Fruit fly (Drosophila melanogaster) whole organism, pupa: ENCODE measurements around the gene CG7715.

ENCODE experiments used
- CG10348 ChIP-seq: fragments of 200-800 bp; sonication (Bioruptor generic); IDR thresholded peaks from 2 replicates; pipeline ENCODE4 v1.3.6; 2022; ENCODE audit warnings: missing biosample characterization, missing genetic modification characterization
- CG12605 ChIP-seq: fragments of 200-800 bp; sonication (Bioruptor generic); IDR thresholded peaks from 2 replicates; pipeline ENCODE4 v1.3.6; 2022; ENCODE audit warnings: missing biosample characterization, missing genetic modification characterization
- CG13204 ChIP-seq: fragments of 200-800 bp; sonication (Bioruptor generic); optimal IDR thresholded peaks from 2 replicates; lab custom pipeline; 2018; ENCODE audit warnings: missing biosample characterization, mild to moderate bottlenecking, missing genetic modification characterization, moderate library complexity
- CG14655 ChIP-seq: fragments of 200-800 bp; sonication (Bioruptor generic); optimal IDR thresholded peaks from 3 replicates; lab custom pipeline; 2017; ENCODE audit warnings: mild to moderate bottlenecking, missing biosample characterization, missing genetic modification reagents, missing genetic modification characterization
- CG15710 ChIP-seq: fragments of 200-800 bp; sonication (Bioruptor generic); optimal IDR thresholded peaks from 2 replicates; lab custom pipeline; 2018; ENCODE audit warnings: missing biosample characterization, mild to moderate bottlenecking, missing genetic modification characterization, moderate library complexity
- CG17806 ChIP-seq: fragments of 200-800 bp; sonication (Bioruptor generic); optimal IDR thresholded peaks from 2 replicates; lab custom pipeline; 2018; ENCODE audit warnings: missing biosample characterization, mild to moderate bottlenecking, missing genetic modification characterization, moderate library complexity
- CG32121 ChIP-seq: fragments of 200-800 bp; sonication (Bioruptor generic); IDR thresholded peaks from 2 replicates; pipeline ENCODE4 v1.3.6; 2022; ENCODE audit warnings: missing biosample characterization, missing genetic modification characterization
- CG34367 ChIP-seq: fragments of 200-800 bp; sonication (Bioruptor generic); optimal IDR thresholded peaks from 2 replicates; lab custom pipeline; 2018; ENCODE audit warnings: missing biosample characterization, mild to moderate bottlenecking, missing genetic modification characterization
- CG4496 ChIP-seq: fragments of 200-800 bp; sonication (Bioruptor generic); IDR thresholded peaks from 3 replicates; pipeline ENCODE4 v1.3.6; 2022; ENCODE audit warnings: missing biosample characterization, missing genetic modification characterization
- CG8159 ChIP-seq: fragments of 200-800 bp; sonication (Bioruptor generic); optimal IDR thresholded peaks from 3 replicates; lab custom pipeline; 2018; ENCODE audit warnings: missing biosample characterization, mild to moderate bottlenecking, missing genetic modification characterization, moderate library complexity
- CG8301 ChIP-seq: fragments of 200-800 bp; sonication (Bioruptor generic); optimal IDR thresholded peaks from 2 replicates; lab custom pipeline; 2018; ENCODE audit warnings: missing biosample characterization, mild to moderate bottlenecking, missing genetic modification characterization
- CG9948 ChIP-seq: fragments of 200-800 bp; sonication (Bioruptor generic); optimal IDR thresholded peaks from 2 replicates; lab custom pipeline; 2018; ENCODE audit warnings: missing biosample characterization, mild to moderate bottlenecking, missing genetic modification characterization, moderate library complexity
- D1 ChIP-seq: fragments of 200-800 bp; sonication (Bioruptor generic); optimal IDR thresholded peaks from 2 replicates; lab custom pipeline; 2018; ENCODE audit warnings: missing biosample characterization, mild to moderate bottlenecking, missing genetic modification characterization, moderate library complexity
- EcR ChIP-seq: fragments of 200-800 bp; sonication (Bioruptor generic); optimal IDR thresholded peaks from 3 replicates; lab custom pipeline; 2019; ENCODE audit warnings: missing biosample characterization, missing genetic modification characterization, mild to moderate bottlenecking, moderate library complexity, missing genetic modification reagents
- Ets98B ChIP-seq: fragments of 200-800 bp; sonication (Bioruptor generic); IDR thresholded peaks from 2 replicates; pipeline ENCODE4 v1.3.6; 2022; ENCODE audit warnings: missing biosample characterization, missing genetic modification characterization
- Pif1A ChIP-seq: fragments of 200-800 bp; sonication (Bioruptor generic); optimal IDR thresholded peaks from 3 replicates; lab custom pipeline; 2016; ENCODE audit warnings: missing biosample characterization, missing genetic modification characterization
- Pif1B ChIP-seq: fragments of 200-800 bp; sonication (Bioruptor generic); optimal IDR thresholded peaks from 3 replicates; lab custom pipeline; 2016; ENCODE audit warnings: missing biosample characterization, missing genetic modification characterization
- Snoo ChIP-seq: fragments of 200-800 bp; sonication (Bioruptor generic); optimal IDR thresholded peaks from 3 replicates; lab custom pipeline; 2017; ENCODE audit warnings: missing biosample characterization, mild to moderate bottlenecking, missing genetic modification characterization, inconsistent platforms
- fd96Ca ChIP-seq: fragments of 200-800 bp; sonication (Bioruptor generic); IDR thresholded peaks from 3 replicates; pipeline ENCODE4 v1.3.6; 2022; ENCODE audit warnings: missing biosample characterization, missing genetic modification characterization
- gl ChIP-seq: fragments of 200-800 bp; sonication (Bioruptor generic); optimal IDR thresholded peaks from 2 replicates; lab custom pipeline; 2018; ENCODE audit warnings: missing biosample characterization, mild to moderate bottlenecking, missing genetic modification characterization
- rn ChIP-seq: fragments of 200-800 bp; sonication (Bioruptor generic); IDR thresholded peaks from 2 replicates; pipeline ENCODE4 v1.3.6; 2022; ENCODE audit warnings: missing biosample characterization, missing genetic modification characterization

Gene CG7715

dm6 chr3R:18743270-18743922, 15.1 kb upstream of the CG7715 start, which contains the start of gene Mekk1:
Gene Mekk1 (minus strand): TSS chr3R:18743594.
- TF ChIP-seq CG10348 (GFP tag; lab: Robert Waterston, UW) (no peak), Snoo (peak; percentile 38), Pif1B (peak; percentile 43), CG17806 (tag; lab: Kevin White, UChicago) (peak; percentile 9), CG32121 (GFP tag; lab: Robert Waterston, UW) (peak; percentile 11; the same call in 1 of the 2 replicates), CG8159 (tag; lab: Kevin White, UChicago) (peak; percentile 91), rn (GFP tag; lab: Robert Waterston, UW) (no peak), CG34367 (tag; lab: Kevin White, UChicago) (peak; percentile 26), CG12605 (peak; percentile 35; the same call in 1 of the 2 replicates), CG15710 (tag; lab: Kevin White, UChicago) (peak; percentile 45), CG8301 (tag; lab: Kevin White, UChicago) (no peak), gl (peak; percentile 64)

- TF ChIP-seq CG15710 (tag; lab: Kevin White, UChicago) (no peak), fd96Ca (GFP tag; lab: Robert Waterston, UW) (no peak), EcR (GFP tag; lab: Kevin White, UChicago) (no peak), CG34367 (tag; lab: Kevin White, UChicago) (no peak), Ets98B (GFP tag; lab: Robert Waterston, UW) (peak; percentile 44), CG9948 (no peak), Pif1B (peak; percentile 57), CG8301 (tag; lab: Kevin White, UChicago) (peak; percentile 56), D1 (tag; lab: Kevin White, UChicago) (peak; percentile 37), Pif1A (GFP tag; lab: Kevin White, UChicago) (peak; percentile 46), CG32121 (GFP tag; lab: Robert Waterston, UW) (peak; percentile 19; the same call in 1 of the 2 replicates), gl (no peak), CG14655 (GFP tag; lab: Kevin White, UChicago) (peak; percentile 71), Snoo (no peak), CG10348 (GFP tag; lab: Robert Waterston, UW) (no peak), CG8159 (tag; lab: Kevin White, UChicago) (no peak), CG13204 (GFP tag; lab: Kevin White, UChicago) (peak; percentile 62), CG17806 (tag; lab: Kevin White, UChicago) (peak; percentile 30), CG4496 (GFP tag; lab: Robert Waterston, UW) (peak; percentile 62; the same call in 2 of the 3 replicates), CG12605 (no peak), rn (GFP tag; lab: Robert Waterston, UW) (peak; percentile 34; the same call in 1 of the 2 replicates)
- TF ChIP-seq, all 21 proteins: peak for 11
These were observed 14.3 kb upstream of the CG7715 start for dm6 chr3R:18742358-18743269.

- no peak for TF ChIP-seq CG34367 (tag; lab: Kevin White, UChicago)
- no peak for TF ChIP-seq gl
- TF ChIP-seq CG17806 (tag; lab: Kevin White, UChicago), result no peak
- no peak for TF ChIP-seq CG12605
- no peak for TF ChIP-seq EcR (GFP tag; lab: Kevin White, UChicago)
- no peak for TF ChIP-seq rn (GFP tag; lab: Robert Waterston, UW)
- TF ChIP-seq fd96Ca (GFP tag; lab: Robert Waterston, UW), result no peak
- TF ChIP-seq CG8301 (tag; lab: Kevin White, UChicago), result no peak
- no peak for TF ChIP-seq CG8159 (tag; lab: Kevin White, UChicago)
- TF ChIP-seq CG13204 (GFP tag; lab: Kevin White, UChicago), result no peak
- TF ChIP-seq D1 (tag; lab: Kevin White, UChicago), result no peak
- TF ChIP-seq CG10348 (GFP tag; lab: Robert Waterston, UW), result no peak
- TF ChIP-seq Snoo, result no peak
- TF ChIP-seq Pif1B, result no peak
These were observed 13.5 kb upstream of the CG7715 start for dm6 chr3R:18741844-18742187.

- TF ChIP-seq CG8301 (tag; lab: Kevin White, UChicago), result peak; percentile 95
- TF ChIP-seq CG4496 (GFP tag; lab: Robert Waterston, UW), result peak; percentile 96
- TF ChIP-seq CG9948, result peak; percentile 88
- TF ChIP-seq rn (GFP tag; lab: Robert Waterston, UW), result peak; percentile 79
- TF ChIP-seq EcR (GFP tag; lab: Kevin White, UChicago), result no peak
- TF ChIP-seq Pif1B, result peak; percentile 93
- TF ChIP-seq gl, result peak; percentile 71
- TF ChIP-seq CG8159 (tag; lab: Kevin White, UChicago), result peak; percentile 87
- TF ChIP-seq D1 (tag; lab: Kevin White, UChicago), result peak; percentile 70
- TF ChIP-seq CG10348 (GFP tag; lab: Robert Waterston, UW), result peak; percentile 45; the same call in 1 of the 2 replicates
- peak; percentile 83 for TF ChIP-seq CG34367 (tag; lab: Kevin White, UChicago)
- TF ChIP-seq CG13204 (GFP tag; lab: Kevin White, UChicago), result peak; percentile 74
- TF ChIP-seq Pif1A (GFP tag; lab: Kevin White, UChicago), result peak; percentile 90
- TF ChIP-seq CG15710 (tag; lab: Kevin White, UChicago), result peak; percentile 87
- peak; percentile 90 for TF ChIP-seq CG32121 (GFP tag; lab: Robert Waterston, UW)
- TF ChIP-seq CG14655 (GFP tag; lab: Kevin White, UChicago), result peak; percentile 96
- peak; percentile 94 for TF ChIP-seq Ets98B (GFP tag; lab: Robert Waterston, UW)
- TF ChIP-seq Snoo, result peak; percentile 95
- peak; percentile 79; the same call in 2 of the 3 replicates for TF ChIP-seq fd96Ca (GFP tag; lab: Robert Waterston, UW)
- peak; percentile 91 for TF ChIP-seq CG12605
- peak; percentile 90 for TF ChIP-seq CG17806 (tag; lab: Kevin White, UChicago)
These were observed 13.0 kb upstream of the CG7715 start for dm6 chr3R:18741027-18741843.
